Worm (Caenorhabditis elegans) whole organism, L4/young adult: ENCODE results near the gene F47G3.1.

ENCODE experiments used
- W03F9.2 ChIP-seq: fragments of 150-350 bp; optimal IDR thresholded peaks from 2 replicates; lab custom pipeline; 2014; ENCODE audit warnings: missing biosample characterization, missing genetic modification characterization
- dao-5 ChIP-seq: sonication (generic microtip); optimal IDR thresholded peaks from 2 replicates; lab custom pipeline; 2016; ENCODE audit warnings: missing genotype, missing genetic modification characterization, moderate library complexity, missing compliant biosample characterization
- him-1 ChIP-seq: sonication (generic microtip); optimal IDR thresholded peaks from 2 replicates; lab custom pipeline; 2016; ENCODE audit warnings: missing genotype, missing genetic modification reagents, missing genetic modification characterization, missing compliant biosample characterization

DNA sequence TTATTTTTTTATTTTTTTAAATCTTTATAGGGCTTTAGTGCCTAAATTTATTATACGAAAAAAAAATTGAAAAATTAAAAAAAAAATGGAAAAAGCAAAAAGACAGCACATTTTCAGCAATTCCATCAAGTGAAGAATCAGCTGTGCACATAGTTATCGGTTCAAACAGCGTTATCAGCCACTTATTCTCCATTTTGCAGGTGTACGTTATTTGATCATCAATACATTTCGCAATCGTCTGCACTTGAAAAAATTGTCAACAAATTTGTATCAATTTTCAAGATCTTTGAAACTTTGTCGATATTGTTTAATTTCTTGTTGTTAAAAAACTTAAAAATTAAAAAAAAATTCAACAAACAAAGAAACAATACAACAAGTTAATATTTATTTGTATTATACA is 54.2 kb downstream of the F47G3.1 start:
- TF ChIP-seq W03F9.2 (no peak), him-1 (tag; lab: Kevin White, UChicago) (no peak), dao-5 (tag; lab: Kevin White, UChicago) (no peak)
